Worm (Caenorhabditis elegans) whole organism, L1 larva: ENCODE measurements around the gene gphr-2.

Experiments
- aha-1 ChIP-seq: fragments of 150-350 bp; optimal IDR thresholded peaks from 2 replicates; lab custom pipeline; 2014; ENCODE audit warnings: missing biosample characterization, missing genetic modification characterization
- zag-1 ChIP-seq: fragments of 150-350 bp; optimal IDR thresholded peaks from 2 replicates; lab custom pipeline; 2014; ENCODE audit warnings: missing biosample characterization, missing genetic modification characterization

- TF ChIP-seq aha-1 (tag; lab: Kevin White, UChicago) (no peak), zag-1 (no peak)
These were observed 21.8 kb upstream of the gphr-2 start for ce11 chrX:14329348-14329747.
